Worm (Caenorhabditis elegans) whole organism, midembryonic: ENCODE measurements around the gene F56H9.8.

Experiments
- T22C8.4 ChIP-seq: fragments of 200-800 bp; sonication (Bioruptor generic); IDR thresholded peaks from 2 replicates; pipeline ENCODE4 v1.3.6; 2022; ENCODE audit warnings: missing genetic modification characterization, missing compliant biosample characterization
- cog-1 ChIP-seq: sonication (generic microtip); optimal IDR thresholded peaks from 2 replicates; lab custom pipeline; 2016; ENCODE audit warnings: missing genetic modification characterization, missing compliant biosample characterization
- flt-1 ChIP-seq: fragments of 200-800 bp; sonication (Bioruptor generic); IDR thresholded peaks from 2 replicates; pipeline ENCODE4 v1.3.6; 2022; ENCODE audit warnings: missing genetic modification characterization, missing compliant biosample characterization
- klf-2 ChIP-seq: fragments of 200-800 bp; sonication (Bioruptor generic); conservative IDR thresholded peaks from 2 replicates; pipeline ENCODE4 v1.3.6; 2022; ENCODE audit warnings: missing genetic modification reagents, missing genetic modification characterization, missing compliant biosample characterization
- ztf-29 ChIP-seq: fragments of 200-800 bp; sonication (Bioruptor generic); IDR thresholded peaks from 2 replicates; pipeline ENCODE4 v1.3.6; 2022; ENCODE audit warnings: missing genetic modification reagents, missing genetic modification characterization, missing compliant biosample characterization

DNA sequence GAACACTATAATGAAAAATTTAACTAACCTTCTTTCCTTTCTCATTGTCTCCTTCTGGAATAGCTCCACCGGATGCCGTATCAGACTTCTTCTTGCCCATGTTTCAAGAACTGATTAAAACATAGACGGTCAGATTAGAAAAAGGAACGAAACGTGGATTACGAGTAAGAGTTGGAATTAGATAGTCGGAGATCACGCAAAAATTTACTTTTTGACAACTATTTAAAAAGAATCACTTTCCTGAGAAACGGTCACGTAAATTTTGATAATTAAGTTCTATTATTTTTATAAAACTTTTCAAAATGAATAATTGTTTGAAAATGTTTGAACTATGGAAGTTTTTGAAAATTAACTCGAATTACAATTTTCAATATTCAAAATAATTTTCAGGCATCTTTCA is 32.5 kb upstream of the F56H9.8 start, which contains the start of gene cyc-2.2:
- TF ChIP-seq flt-1 (GFP tag; lab: Robert Waterston, UW) (no peak), ztf-29 (GFP tag; lab: Robert Waterston, UW) (no peak), cog-1 (tag; lab: Kevin White, UChicago) (no peak), T22C8.4 (GFP tag; lab: Robert Waterston, UW) (no peak), klf-2 (no peak)
